Worm (Caenorhabditis elegans) whole organism, L4 larva: ENCODE results near the gene C44B9.3.

ENCODE experiments used
- F26F4.8 ChIP-seq: fragments of 200-800 bp; sonication (Bioruptor generic); conservative IDR thresholded peaks from 2 replicates; pipeline ENCODE4 v1.3.6; 2022; ENCODE audit warnings: missing genetic modification characterization, missing compliant biosample characterization
- F49E8.2 ChIP-seq: sonication (generic microtip); optimal IDR thresholded peaks from 2 replicates; lab custom pipeline; 2016; ENCODE audit warnings: missing compliant biosample characterization, mild to moderate bottlenecking, missing genetic modification characterization, borderline replicate concordance
- R02D3.7 ChIP-seq: fragments of 150-350 bp; sonication (generic microtip); optimal IDR thresholded peaks from 3 replicates; lab custom pipeline; 2014; ENCODE audit warnings: missing biosample characterization, missing genetic modification characterization
- T20F7.1 ChIP-seq: fragments of 200-800 bp; sonication (Bioruptor generic); optimal IDR thresholded peaks from 2 replicates; lab custom pipeline; 2018; ENCODE audit warnings: mild to moderate bottlenecking, missing genetic modification characterization, missing compliant biosample characterization
- T26A8.4 ChIP-seq: fragments of 200-800 bp; sonication (Bioruptor generic); IDR thresholded peaks from 2 replicates; pipeline ENCODE4 v1.3.6; 2022; ENCODE audit warnings: missing genetic modification characterization, missing compliant biosample characterization
- ZK337.2 ChIP-seq: fragments of 200-800 bp; sonication (Bioruptor generic); IDR thresholded peaks from 2 replicates; pipeline ENCODE4 v1.3.6; 2022; ENCODE audit warnings: missing genetic modification reagents, missing genetic modification characterization, missing compliant biosample characterization
- aha-1 ChIP-seq: fragments of 150-350 bp; peaks from one replicate; lab custom pipeline; 2014; ENCODE audit warnings: missing biosample characterization, missing genetic modification characterization
- ama-1 ChIP-seq: fragments of 150-350 bp; optimal IDR thresholded peaks from 2 replicates; lab custom pipeline; 2014; ENCODE audit warnings: inconsistent platforms, mixed read lengths
- arid-1 ChIP-seq: fragments of 200-800 bp; sonication (Bioruptor generic); conservative IDR thresholded peaks from 2 replicates; pipeline ENCODE4 v1.3.6; 2022; ENCODE audit warnings: missing genetic modification reagents, missing genetic modification characterization, missing compliant biosample characterization
- attf-4 ChIP-seq: sonication (generic microtip); optimal IDR thresholded peaks from 3 replicates; lab custom pipeline; 2017; ENCODE audit warnings: missing biosample characterization, missing genetic modification characterization
- cey-2 ChIP-seq: sonication (generic microtip); optimal IDR thresholded peaks from 3 replicates; lab custom pipeline; 2017; ENCODE audit warnings: missing genetic modification characterization, mild to moderate bottlenecking, missing compliant biosample characterization, antibody characterized with exemption, borderline replicate concordance; ENCODE audit not compliant: insufficient read depth
- daf-16 ChIP-seq, 3 experiments: sonication (generic microtip); optimal IDR thresholded peaks; 2 replicates each; lab custom pipeline; 2016 to 2017; ENCODE audit warnings: missing genetic modification characterization in 3 of 3, missing genetic modification reagents in 3 of 3, mild to moderate bottlenecking in 2 of 3, missing compliant biosample characterization in 2 of 3, missing biosample characterization in 1 of 3, moderate library complexity in 1 of 3
- duxl-1 ChIP-seq: sonication (generic microtip); optimal IDR thresholded peaks from 2 replicates; lab custom pipeline; 2016; ENCODE audit warnings: mild to moderate bottlenecking, missing genetic modification characterization, moderate library complexity, missing compliant biosample characterization; ENCODE audit not compliant: poor library complexity
- egl-43 ChIP-seq: fragments of 200-800 bp; sonication (Bioruptor generic); IDR thresholded peaks from 2 replicates; pipeline ENCODE4 v1.3.6; 2022; ENCODE audit warnings: missing genetic modification reagents, missing genetic modification characterization, missing compliant biosample characterization
- fkh-10 ChIP-seq: fragments of 150-350 bp; optimal IDR thresholded peaks from 2 replicates; lab custom pipeline; 2014; ENCODE audit warnings: missing biosample characterization, missing genetic modification reagents, missing genetic modification characterization
- fos-1 ChIP-seq: fragments of 150-350 bp; optimal IDR thresholded peaks from 2 replicates; lab custom pipeline; 2014; ENCODE audit warnings: missing biosample characterization, missing genetic modification characterization
- lim-7 ChIP-seq: fragments of 200-800 bp; sonication (Bioruptor generic); IDR thresholded peaks from 2 replicates; pipeline ENCODE4 v1.3.6; 2022; ENCODE audit warnings: missing genetic modification characterization, missing compliant biosample characterization
- lsy-2 ChIP-seq, 2 experiments: fragments of 150-350 bp in 1 of 2; sonication (generic microtip) in 1 of 2; optimal IDR thresholded peaks; 2 replicates each; lab custom pipeline; 2014 to 2017; ENCODE audit warnings: missing biosample characterization in 2 of 2, missing genetic modification characterization in 2 of 2
- mxl-2 ChIP-seq: fragments of 200-800 bp; sonication (Bioruptor generic); conservative IDR thresholded peaks from 2 replicates; pipeline ENCODE4 v1.3.6; 2022; ENCODE audit warnings: missing genetic modification reagents, missing genetic modification characterization, missing compliant biosample characterization
- nhr-10 ChIP-seq: fragments of 150-350 bp; optimal IDR thresholded peaks from 2 replicates; lab custom pipeline; 2014; ENCODE audit warnings: missing biosample characterization, missing genetic modification characterization
- nhr-42 ChIP-seq: fragments of 200-800 bp; sonication (Bioruptor generic); IDR thresholded peaks from 2 replicates; pipeline ENCODE4 v1.3.6; 2022; ENCODE audit warnings: missing genetic modification characterization, missing compliant biosample characterization
- nhr-6 ChIP-seq: fragments of 150-350 bp; optimal IDR thresholded peaks from 2 replicates; lab custom pipeline; 2014; ENCODE audit warnings: missing biosample characterization, missing genetic modification characterization
- nhr-76 ChIP-seq: fragments of 150-350 bp; optimal IDR thresholded peaks from 2 replicates; lab custom pipeline; 2014; ENCODE audit warnings: missing biosample characterization, missing genetic modification characterization
- php-3 ChIP-seq: fragments of 200-800 bp; sonication (Bioruptor generic); IDR thresholded peaks from 2 replicates; pipeline ENCODE4 v1.3.6; 2022; ENCODE audit warnings: missing genetic modification reagents, missing genetic modification characterization, missing compliant biosample characterization
- saeg-2 ChIP-seq: fragments of 200-800 bp; sonication (Bioruptor generic); IDR thresholded peaks from 2 replicates; pipeline ENCODE4 v1.3.6; 2022; ENCODE audit warnings: missing genetic modification reagents, missing genetic modification characterization, missing compliant biosample characterization
- set-16 ChIP-seq: fragments of 200-800 bp; sonication (Bioruptor generic); IDR thresholded peaks from 2 replicates; pipeline ENCODE4 v1.3.6; 2022; ENCODE audit warnings: missing genetic modification reagents, missing genetic modification characterization, missing compliant biosample characterization
- snpc-4 ChIP-seq: fragments of 150-350 bp; optimal IDR thresholded peaks from 2 replicates; lab custom pipeline; 2014; ENCODE audit warnings: missing biosample characterization, missing genetic modification characterization
- tra-1 ChIP-seq: fragments of 200-800 bp; sonication (Bioruptor generic); IDR thresholded peaks from 2 replicates; pipeline ENCODE4 v1.3.6; 2022; ENCODE audit warnings: missing genetic modification reagents, missing genetic modification characterization, missing compliant biosample characterization
- unc-62 ChIP-seq, 3 experiments: fragments of 150-350 bp in 1 of 3; sonication (generic microtip); optimal IDR thresholded peaks in 2 of 3; peaks in 1 of 3; 1 replicate in 1 of 3; 2 replicates in 2 of 3; lab custom pipeline; 2014 to 2017; ENCODE audit warnings: missing biosample characterization in 3 of 3, missing genetic modification characterization in 3 of 3, missing genetic modification reagents in 3 of 3, missing genotype in 1 of 3
- zip-11 ChIP-seq: fragments of 200-800 bp; sonication (Bioruptor generic); IDR thresholded peaks from 2 replicates; pipeline ENCODE4 v1.3.6; 2022; ENCODE audit warnings: missing genetic modification characterization, missing compliant biosample characterization

Gene C44B9.3

ce11 chrIII:10880083-10880482 lies at the start of gene C44B9.3:
TSS of gene C44B9.3 (minus strand) at chrIII:10880183.
- TF ChIP-seq F26F4.8 (no peak), php-3 (GFP tag; lab: Robert Waterston, UW) (no peak), saeg-2 (GFP tag; lab: Robert Waterston, UW) (no peak), attf-4 (no peak), cey-2 (tag; lab: Kevin White, UChicago) (no peak), nhr-6 (no peak), egl-43 (no peak), snpc-4 (no peak), tra-1 (GFP tag; lab: Robert Waterston, UW) (no peak), nhr-76 (tag; lab: Kevin White, UChicago) (no peak), duxl-1 (tag; lab: Kevin White, UChicago) (no peak), T26A8.4 (GFP tag; lab: Robert Waterston, UW) (no peak)
- TF ChIP-seq, all 104 proteins: peak for 0

ce11 chrIII:10923539-10923938 lies 43.6 kb upstream of the C44B9.3 start:
- TF ChIP-seq mxl-2 (GFP tag; lab: Robert Waterston, UW) (no peak), nhr-10 (tag; lab: Kevin White, UChicago) (no peak), daf-16 (GFP tag; optimal IDR thresholded peaks at IDR 0.05; lab: Kevin White, UChicago) (no peak), daf-16 (tag; optimal IDR thresholded peaks at IDR 0.05; lab: Kevin White, UChicago) (no peak), lim-7 (no peak), aha-1 (tag; lab: Kevin White, UChicago) (peak; percentile 1), ama-1 (no peak), unc-62 (GFP tag; optimal IDR thresholded peaks at IDR 0.05 in 1 of 2; lab: Kevin White, UChicago) (peak in 1 of 2 experiments; percentile 96), unc-62 (tag; optimal IDR thresholded peaks at IDR 0.05; lab: Kevin White, UChicago) (no peak), T20F7.1 (no peak)

- TF ChIP-seq set-16 (GFP tag; lab: Robert Waterston, UW) (peak; percentile 68), ZK337.2 (GFP tag; lab: Robert Waterston, UW) (no peak)
These were observed 41.5 kb upstream of the C44B9.3 start for ce11 chrIII:10921474-10921873.

ce11 chrIII:10920044-10920443 lies 40.1 kb upstream of the C44B9.3 start, which contains the start of gene vab-7:
TSS of gene vab-7 (plus strand) at chrIII:10920344.
- no peak for TF ChIP-seq nhr-42 (GFP tag; lab: Robert Waterston, UW)
- TF ChIP-seq fos-1 (tag; lab: Kevin White, UChicago), result no peak
- no peak for TF ChIP-seq lsy-2 (tag; optimal IDR thresholded peaks at IDR 0.05; lab: Kevin White, UChicago)
- no peak for TF ChIP-seq F26F4.8
- TF ChIP-seq R02D3.7 (tag; lab: Kevin White, UChicago), result no peak

- peak; percentile 93 for TF ChIP-seq aha-1 (tag; lab: Kevin White, UChicago)
- TF ChIP-seq arid-1 (GFP tag; lab: Robert Waterston, UW), result no peak
These were observed 35.0 kb upstream of the C44B9.3 start for ce11 chrIII:10914971-10915370.

- TF ChIP-seq aha-1 (tag; lab: Kevin White, UChicago) (peak; percentile 21), nhr-6 (no peak), zip-11 (no peak), F49E8.2 (tag; lab: Kevin White, UChicago) (no peak)
- TF ChIP-seq, all 104 proteins: peak for 1
These were observed 31.2 kb upstream of the C44B9.3 start, which contains the start of gene cut-6 for ce11 chrIII:10911160-10911559. TSS of gene cut-6 (plus strand) at chrIII:10911460.

ce11 chrIII:10909166-10909565 lies 29.2 kb upstream of the C44B9.3 start:
- peak; percentile 78 for TF ChIP-seq aha-1 (tag; lab: Kevin White, UChicago)
- no peak for TF ChIP-seq fkh-10 (GFP tag; lab: Kevin White, UChicago)
